Fruit fly (Drosophila melanogaster) whole organism: Measurements from ENCODE around the gene CG10973.

Source experiments
- CG8478 ChIP-seq: fragments of >200 bp; optimal IDR thresholded peaks from 2 replicates; lab custom pipeline; 2018; ENCODE audit warnings: inconsistent platforms
- Dll ChIP-seq: fragments of >200 bp; optimal IDR thresholded peaks from 2 replicates; lab custom pipeline; 2017
- EcR ChIP-seq, 2 experiments: fragments of >200 bp; optimal IDR thresholded peaks; 2 replicates each; lab custom pipeline; 2017; ENCODE audit warnings: missing biosample characterization in 2 of 2, missing genetic modification characterization in 2 of 2, missing genetic modification reagents in 2 of 2
- pan ChIP-seq: fragments of >200 bp; optimal IDR thresholded peaks from 2 replicates; lab custom pipeline; 2017
- psq ChIP-seq: fragments of >200 bp; optimal IDR thresholded peaks from 2 replicates; lab custom pipeline; 2017
- usp ChIP-seq: fragments of >200 bp; optimal IDR thresholded peaks from 2 replicates; lab custom pipeline; 2017; ENCODE audit warnings: missing biosample characterization, missing genetic modification characterization, mixed read lengths

dm6 chr3L:12799431-12800147 lies 45.0 kb upstream of the CG10973 start:
- no peak for TF ChIP-seq pan (lab: Kevin White, UChicago)
- no peak for TF ChIP-seq psq
- TF ChIP-seq usp (GFP tag; lab: Kevin White, UChicago), result no peak
- TF ChIP-seq CG8478, result no peak
- TF ChIP-seq EcR (GFP tag; optimal IDR thresholded peaks at IDR 0.05; lab: Kevin White, UChicago), result no peak
- TF ChIP-seq Dll (lab: Kevin White, UChicago), result no peak
